Worm (Caenorhabditis elegans): ENCODE data around the gene ZK177.9.

DNA sequence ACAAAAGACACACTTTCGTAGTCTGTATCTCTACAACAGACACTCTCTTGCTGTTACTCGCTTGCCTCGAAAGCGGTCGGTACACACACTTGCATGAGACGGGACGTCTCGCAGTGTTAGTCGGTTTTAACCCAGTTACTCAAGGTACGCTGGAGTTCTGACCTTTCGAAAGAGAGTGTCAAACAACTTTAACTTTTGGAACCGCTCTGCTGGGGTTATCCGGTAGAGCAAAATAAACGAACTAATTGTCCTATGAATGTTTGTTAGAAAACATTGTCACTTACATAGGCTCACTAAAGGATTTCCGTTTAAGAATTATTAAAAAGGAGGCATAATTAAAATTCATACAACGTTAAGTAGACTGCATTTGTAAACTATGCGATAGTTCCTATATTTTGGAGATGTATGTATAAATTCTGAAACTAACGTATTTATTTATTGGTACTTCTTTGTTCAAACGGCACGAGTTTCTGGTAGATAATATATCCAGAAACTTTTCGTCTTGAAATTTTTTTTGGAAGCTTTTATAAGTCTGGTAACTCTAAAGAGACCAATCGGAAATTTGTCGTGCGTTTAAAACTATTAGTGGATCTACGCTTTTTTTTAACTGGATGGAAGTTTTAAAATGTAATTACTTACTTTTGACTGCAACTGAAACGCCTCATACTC is 26.1 kb upstream of the ZK177.9 start:
- TF ChIP-seq sptf-1 (tag; optimal IDR thresholded peaks at IDR 0.05) (peak; percentile 93), snpc-4 (tag; optimal IDR thresholded peaks at IDR 0.05) (no peak), ceh-43 (GFP tag; optimal IDR thresholded peaks at IDR 0.05) (peak; percentile 86), lin-13 (tag; optimal IDR thresholded peaks at IDR 0.05) (peak; percentile 85), cnd-1 (tag; optimal IDR thresholded peaks at IDR 0.05) (peak; percentile 80), ces-1 (GFP tag; optimal IDR thresholded peaks at IDR 0.05) (peak; percentile 99), nhr-237 (tag; optimal IDR thresholded peaks at IDR 0.05) (peak; percentile 92)

All from whole organism, mixed stage, embryonic.